Fruit fly (Drosophila melanogaster) whole organism, embryonic: ENCODE results near the gene CG31344.

Experiments
- Bteb2 ChIP-seq: fragments of 200-800 bp; sonication (Bioruptor generic); optimal IDR thresholded peaks from 2 replicates; lab custom pipeline; 2016; ENCODE audit warnings: missing biosample characterization, missing genetic modification characterization
- CG10147 ChIP-seq: fragments of 200-800 bp; sonication (Bioruptor generic); optimal IDR thresholded peaks from 2 replicates; lab custom pipeline; 2019; ENCODE audit warnings: missing biosample characterization, mild to moderate bottlenecking, missing genetic modification characterization, moderate library complexity
- CG11560 ChIP-seq: fragments of 200-800 bp; sonication (Bioruptor generic); IDR thresholded peaks from 3 replicates; pipeline ENCODE4 v1.3.6; 2022; ENCODE audit warnings: missing biosample characterization, missing genetic modification characterization
- CG15073 ChIP-seq: fragments of 200-800 bp; sonication (Bioruptor generic); optimal IDR thresholded peaks from 2 replicates; lab custom pipeline; 2016; ENCODE audit warnings: missing biosample characterization, missing genetic modification characterization
- CG15514 ChIP-seq: fragments of 200-800 bp; sonication (Bioruptor generic); optimal IDR thresholded peaks from 3 replicates; lab custom pipeline; 2017; ENCODE audit warnings: missing biosample characterization, missing genetic modification characterization, mild to moderate bottlenecking, moderate library complexity, missing genetic modification reagents
- CG16815 ChIP-seq: fragments of 200-800 bp; sonication (Bioruptor generic); optimal IDR thresholded peaks from 3 replicates; lab custom pipeline; 2017; ENCODE audit warnings: missing biosample characterization, mild to moderate bottlenecking, missing genetic modification characterization
- CG16863 ChIP-seq: fragments of 200-800 bp; sonication (Bioruptor generic); optimal IDR thresholded peaks from 3 replicates; lab custom pipeline; 2016; ENCODE audit warnings: missing biosample characterization, missing genetic modification characterization
- CG18011 ChIP-seq: fragments of 200-800 bp; sonication (Bioruptor generic); optimal IDR thresholded peaks from 2 replicates; lab custom pipeline; 2017; ENCODE audit warnings: missing biosample characterization, missing genetic modification characterization, mild to moderate bottlenecking, moderate library complexity, missing genotype
- CG18764 ChIP-seq: fragments of 200-800 bp; sonication (Bioruptor generic); optimal IDR thresholded peaks from 3 replicates; lab custom pipeline; 2016; ENCODE audit warnings: missing biosample characterization, missing genetic modification characterization
- CG2129 ChIP-seq: fragments of 200-800 bp; sonication (Bioruptor generic); IDR thresholded peaks from 2 replicates; pipeline ENCODE4 v1.3.6; 2022; ENCODE audit warnings: missing biosample characterization, missing genetic modification characterization; ENCODE audit not compliant: partially characterized antibody
- CG2889 ChIP-seq: fragments of 200-800 bp; sonication (Bioruptor generic); IDR thresholded peaks from 3 replicates; pipeline ENCODE4 v1.3.6; 2022; ENCODE audit warnings: missing biosample characterization, missing genetic modification characterization
- CG32767 ChIP-seq: fragments of 200-800 bp; sonication (Bioruptor generic); IDR thresholded peaks from 2 replicates; pipeline ENCODE4 v1.3.6; 2022; ENCODE audit warnings: missing biosample characterization, missing genetic modification characterization
- CG33213 ChIP-seq: fragments of 200-800 bp; sonication (Bioruptor generic); optimal IDR thresholded peaks from 3 replicates; lab custom pipeline; 2016; ENCODE audit warnings: missing biosample characterization, missing genetic modification characterization
- CG3995 ChIP-seq: fragments of 200-800 bp; sonication (Bioruptor generic); optimal IDR thresholded peaks from 3 replicates; lab custom pipeline; 2016; ENCODE audit warnings: missing biosample characterization, missing genetic modification characterization
- CG6654 ChIP-seq: fragments of 200-800 bp; sonication (Bioruptor generic); optimal IDR thresholded peaks from 2 replicates; lab custom pipeline; 2017; ENCODE audit warnings: missing biosample characterization, mild to moderate bottlenecking, missing genetic modification characterization
- CG7357 ChIP-seq: fragments of 200-800 bp; sonication (Bioruptor generic); IDR thresholded peaks from 3 replicates; pipeline ENCODE4 v1.3.6; 2022; ENCODE audit warnings: missing biosample characterization, missing genetic modification characterization
- CG7372 ChIP-seq: fragments of 200-800 bp; sonication (Bioruptor generic); IDR thresholded peaks from 2 replicates; pipeline ENCODE4 v1.3.6; 2022; ENCODE audit warnings: missing biosample characterization, missing genetic modification characterization
- CG7556 ChIP-seq: fragments of 200-800 bp; sonication (Bioruptor generic); optimal IDR thresholded peaks from 2 replicates; lab custom pipeline; 2017; ENCODE audit warnings: missing biosample characterization, mild to moderate bottlenecking, missing genetic modification characterization
- CG8290 ChIP-seq, 3 experiments: fragments of 200-800 bp; sonication (Bioruptor generic); optimal IDR thresholded peaks; 2 replicates each; lab custom pipeline; 2016 to 2019; ENCODE audit warnings: missing biosample characterization in 3 of 3, missing genetic modification characterization in 3 of 3, mild to moderate bottlenecking in 2 of 3, moderate library complexity in 1 of 3
- CHES-1-like ChIP-seq: fragments of 200-800 bp; sonication (Bioruptor generic); optimal IDR thresholded peaks from 2 replicates; lab custom pipeline; 2016; ENCODE audit warnings: missing biosample characterization, missing genetic modification characterization
- CTCF ChIP-seq: fragments of 200-800 bp; sonication (Bioruptor generic); optimal IDR thresholded peaks from 2 replicates; lab custom pipeline; 2017; ENCODE audit warnings: missing biosample characterization, mild to moderate bottlenecking, missing genetic modification characterization, moderate library complexity
- D19B ChIP-seq: fragments of 200-800 bp; sonication (Bioruptor generic); optimal IDR thresholded peaks from 2 replicates; lab custom pipeline; 2017; ENCODE audit warnings: missing biosample characterization, mild to moderate bottlenecking, missing genetic modification characterization
- Doc2 ChIP-seq: fragments of 200-800 bp; sonication (Bioruptor generic); IDR thresholded peaks from 2 replicates; pipeline ENCODE4 v1.3.6; 2022; ENCODE audit warnings: missing biosample characterization, missing genetic modification characterization
- HLH4C ChIP-seq: fragments of 200-800 bp; sonication (Bioruptor generic); IDR thresholded peaks from 3 replicates; pipeline ENCODE4 v1.3.6; 2022; ENCODE audit warnings: missing biosample characterization, missing genetic modification characterization; ENCODE audit not compliant: partially characterized antibody
- Hr3 ChIP-seq: fragments of 200-800 bp; sonication (Bioruptor generic); optimal IDR thresholded peaks from 3 replicates; lab custom pipeline; 2016; ENCODE audit warnings: missing biosample characterization, missing genetic modification characterization
- Lpt ChIP-seq: fragments of >200 bp; optimal IDR thresholded peaks from 2 replicates; lab custom pipeline; 2018; ENCODE audit warnings: missing biosample characterization, missing genetic modification characterization
- Neu2 ChIP-seq: fragments of 200-800 bp; sonication (Bioruptor generic); optimal IDR thresholded peaks from 3 replicates; lab custom pipeline; 2016; ENCODE audit warnings: missing biosample characterization, missing genetic modification characterization, borderline replicate concordance
- Nf-YA ChIP-seq: fragments of 200-800 bp; sonication (Bioruptor generic); IDR thresholded peaks from 2 replicates; pipeline ENCODE4 v1.3.6; 2022; ENCODE audit warnings: missing biosample characterization, missing genetic modification characterization
- Nf-YB ChIP-seq: fragments of 200-800 bp; sonication (Bioruptor generic); optimal IDR thresholded peaks from 3 replicates; lab custom pipeline; 2019; ENCODE audit warnings: missing biosample characterization, mild to moderate bottlenecking, missing genetic modification characterization, moderate library complexity
- Nf-YC ChIP-seq: fragments of 200-800 bp; optimal IDR thresholded peaks from 3 replicates; lab custom pipeline; 2019; ENCODE audit warnings: missing biosample characterization, mild to moderate bottlenecking, missing genetic modification characterization, moderate library complexity
- Six4 ChIP-seq: fragments of 200-800 bp; sonication (Bioruptor generic); optimal IDR thresholded peaks from 2 replicates; lab custom pipeline; 2016; ENCODE audit warnings: missing biosample characterization, missing genetic modification characterization
- TFAM ChIP-seq: fragments of 200-800 bp; sonication (Bioruptor generic); optimal IDR thresholded peaks from 2 replicates; lab custom pipeline; 2017; ENCODE audit warnings: missing biosample characterization, missing genetic modification characterization, inconsistent platforms
- Usf ChIP-seq: fragments of 200-800 bp; sonication (Bioruptor generic); optimal IDR thresholded peaks from 2 replicates; lab custom pipeline; 2017; ENCODE audit warnings: missing genotype, missing biosample characterization, missing genetic modification characterization
- Vsx1 ChIP-seq: fragments of 200-800 bp; sonication (Bioruptor generic); optimal IDR thresholded peaks from 2 replicates; lab custom pipeline; 2017; ENCODE audit warnings: missing biosample characterization, mild to moderate bottlenecking, missing genetic modification characterization, missing genetic modification reagents
- YL-1 ChIP-seq: fragments of 200-800 bp; sonication (Bioruptor generic); optimal IDR thresholded peaks from 3 replicates; lab custom pipeline; 2017; ENCODE audit warnings: missing biosample characterization, mild to moderate bottlenecking, missing genetic modification characterization
- emc ChIP-seq: fragments of 200-800 bp; sonication (Bioruptor generic); optimal IDR thresholded peaks from 2 replicates; lab custom pipeline; 2016; ENCODE audit warnings: missing biosample characterization, missing genetic modification characterization
- ems ChIP-seq: fragments of 200-800 bp; sonication (Bioruptor generic); optimal IDR thresholded peaks from 3 replicates; lab custom pipeline; 2016; ENCODE audit warnings: missing biosample characterization, missing genetic modification characterization
- ewg ChIP-seq: fragments of 200-800 bp; sonication (Bioruptor generic); optimal IDR thresholded peaks from 3 replicates; lab custom pipeline; 2017; ENCODE audit warnings: mild to moderate bottlenecking, missing biosample characterization, missing genetic modification reagents, missing genetic modification characterization
- eyg ChIP-seq: fragments of 200-800 bp; sonication (Bioruptor generic); optimal IDR thresholded peaks from 3 replicates; lab custom pipeline; 2016; ENCODE audit warnings: missing biosample characterization, missing genetic modification characterization
- gfzf ChIP-seq: fragments of 200-800 bp; sonication (Bioruptor generic); optimal IDR thresholded peaks from 2 replicates; lab custom pipeline; 2016; ENCODE audit warnings: missing biosample characterization, mild to moderate bottlenecking, missing genetic modification characterization, moderate library complexity
- grau ChIP-seq: fragments of 200-800 bp; optimal IDR thresholded peaks from 3 replicates; lab custom pipeline; 2019; ENCODE audit warnings: missing biosample characterization, mild to moderate bottlenecking, missing genetic modification characterization, moderate library complexity
- ken ChIP-seq: fragments of 200-800 bp; sonication (Bioruptor generic); IDR thresholded peaks from 3 replicates; pipeline ENCODE4 v1.3.6; 2022; ENCODE audit warnings: missing biosample characterization, missing genetic modification characterization
- mam ChIP-seq: fragments of 200-800 bp; sonication (Bioruptor generic); optimal IDR thresholded peaks from 3 replicates; lab custom pipeline; 2016; ENCODE audit warnings: missing biosample characterization, missing genetic modification characterization
- nerfin-1 ChIP-seq: fragments of 200-800 bp; sonication (Bioruptor generic); optimal IDR thresholded peaks from 3 replicates; lab custom pipeline; 2019; ENCODE audit warnings: missing biosample characterization, mild to moderate bottlenecking, missing genetic modification characterization, moderate library complexity
- pb ChIP-seq: fragments of 200-800 bp; sonication (Bioruptor generic); optimal IDR thresholded peaks from 3 replicates; lab custom pipeline; 2016; ENCODE audit warnings: missing biosample characterization, missing genetic modification characterization
- pfk ChIP-seq: fragments of 200-800 bp; sonication (Bioruptor generic); optimal IDR thresholded peaks from 2 replicates; lab custom pipeline; 2018; ENCODE audit warnings: missing biosample characterization, mild to moderate bottlenecking, missing genetic modification characterization, moderate library complexity
- pho ChIP-seq: fragments of 200-800 bp; sonication (Bioruptor generic); optimal IDR thresholded peaks from 2 replicates; lab custom pipeline; 2016; ENCODE audit warnings: missing biosample characterization, missing genetic modification characterization
- sob ChIP-seq: fragments of 200-800 bp; sonication (Bioruptor generic); IDR thresholded peaks from 2 replicates; pipeline ENCODE4 v1.3.6; 2022; ENCODE audit warnings: missing biosample characterization, missing genetic modification characterization
- trh ChIP-seq: fragments of 200-800 bp; sonication (Bioruptor generic); optimal IDR thresholded peaks from 2 replicates; lab custom pipeline; 2016; ENCODE audit warnings: missing biosample characterization, missing genetic modification characterization

The CG31344 gene

DNA sequence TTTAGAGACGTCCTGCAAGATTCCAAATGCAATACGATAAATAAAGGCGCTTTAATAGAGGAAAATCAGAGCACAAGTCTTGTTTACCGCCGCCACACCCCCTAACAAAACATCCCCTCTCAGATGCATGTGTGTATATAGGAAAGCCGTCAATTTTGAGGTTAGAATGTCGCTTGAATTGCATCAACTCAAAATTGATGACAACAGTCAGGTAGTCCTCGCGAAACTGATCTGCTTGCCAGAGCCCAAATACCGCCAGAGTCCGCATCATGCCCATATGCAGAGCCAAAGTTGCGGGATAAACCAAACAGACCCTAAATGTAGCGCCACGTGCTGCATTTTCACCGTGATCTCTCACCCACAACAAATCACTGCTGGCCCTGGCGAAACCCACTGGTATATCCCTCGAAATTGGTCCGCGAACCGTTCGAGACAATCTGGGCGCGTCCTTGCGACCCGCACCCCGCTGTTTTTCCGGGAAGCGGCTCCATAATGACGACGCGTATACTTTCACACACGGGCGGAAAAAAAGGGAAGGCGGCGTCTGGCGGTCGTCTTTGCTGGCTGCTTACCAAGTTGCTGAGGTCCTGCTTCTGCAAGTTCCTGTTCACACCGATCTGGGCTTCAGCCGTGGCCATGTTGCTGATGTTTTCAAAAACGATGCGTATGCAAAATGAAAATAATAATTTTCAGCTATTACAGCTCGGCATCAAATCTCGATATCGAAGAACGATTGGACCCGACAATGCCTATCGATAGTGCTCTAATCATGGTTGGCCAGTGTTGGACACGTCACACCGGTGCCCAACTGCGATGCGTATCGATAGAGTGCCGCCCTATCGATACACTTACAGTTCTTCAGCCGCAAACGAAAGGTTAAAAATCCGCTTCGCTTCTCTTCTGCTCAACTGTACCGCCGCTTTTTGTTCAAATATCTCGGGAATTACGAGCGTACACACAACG lies 37.9 kb upstream of the CG31344 start, which contains the start of the genes eIF2gamma and Set (continued):
- no peak for TF ChIP-seq Bteb2 (GFP tag; lab: Kevin White, UChicago)
- 0 out of 2 replicates have a peak, but pooled peaks have one; percentile 44 for TF ChIP-seq CG32767
- TF ChIP-seq nerfin-1 (tag; lab: Kevin White, UChicago) = peak; percentile 58
- peak; percentile 78 for TF ChIP-seq CG3995 (GFP tag; lab: Kevin White, UChicago)
- TF ChIP-seq D19B (GFP tag; lab: Kevin White, UChicago) = no peak
- no peak for TF ChIP-seq pb
- TF ChIP-seq pfk (GFP tag; lab: Kevin White, UChicago) = no peak
- no peak for TF ChIP-seq Vsx1
- no peak for TF ChIP-seq Lpt (GFP tag; lab: Kevin White, UChicago)
- no peak for TF ChIP-seq ewg (GFP tag; lab: Kevin White, UChicago)
- no peak for TF ChIP-seq CG10147 (GFP tag; lab: Kevin White, UChicago)
- TF ChIP-seq CG6654 (GFP tag; lab: Kevin White, UChicago) = no peak
- no peak for TF ChIP-seq CG7556 (GFP tag; lab: Kevin White, UChicago)
- peak; percentile 17 for TF ChIP-seq ems (GFP tag; lab: Kevin White, UChicago)
- TF ChIP-seq CG15514 (GFP tag; lab: Kevin White, UChicago) = peak; percentile 80
- TF ChIP-seq trh (GFP tag; lab: Kevin White, UChicago) = no peak
- TF ChIP-seq CG16815 = no peak
- no peak for TF ChIP-seq Nf-YA
- TF ChIP-seq HLH4C (GFP tag; lab: Robert Waterston, UW) = peak; percentile 98
- peak; percentile 19 for TF ChIP-seq eyg
- no peak for TF ChIP-seq CG11560 (tag; lab: Robert Waterston, UW)
- no peak for TF ChIP-seq Nf-YC
- no peak for TF ChIP-seq Six4
- TF ChIP-seq gfzf (GFP tag; lab: Kevin White, UChicago) = peak; percentile 22
- TF ChIP-seq CG15073 (GFP tag; lab: Kevin White, UChicago) = no peak
- no peak for TF ChIP-seq grau
- no peak for TF ChIP-seq CG18011 (GFP tag; lab: Kevin White, UChicago)
- TF ChIP-seq CG8290 (GFP tag; optimal IDR thresholded peaks at IDR 0.05; lab: Kevin White, UChicago) = no peak
- no peak for TF ChIP-seq CG8290 (tag; optimal IDR thresholded peaks at IDR 0.05; lab: Kevin White, UChicago)
- no peak for TF ChIP-seq CG16863
- TF ChIP-seq emc = no peak
- no peak for TF ChIP-seq ken (GFP tag; lab: Robert Waterston, UW)
- no peak for TF ChIP-seq CTCF
- TF ChIP-seq CG7357 (GFP tag; lab: Robert Waterston, UW) = no peak
- TF ChIP-seq Usf = no peak
- TF ChIP-seq Neu2 (GFP tag; lab: Kevin White, UChicago) = no peak
- peak; percentile 3 for TF ChIP-seq CG33213
- no peak for TF ChIP-seq Hr3
- TF ChIP-seq YL-1 = peak; percentile 51
- TF ChIP-seq sob (GFP tag; lab: Robert Waterston, UW) = peak; percentile 82
- TF ChIP-seq CG2889 = no peak
- TF ChIP-seq CG7372 = no peak
- peak; percentile 88 for TF ChIP-seq CG2129
- no peak for TF ChIP-seq Doc2 (GFP tag; lab: Robert Waterston, UW)
- TF ChIP-seq CHES-1-like (GFP tag; lab: Kevin White, UChicago) = peak; percentile 43
- no peak for TF ChIP-seq pho (GFP tag; lab: Kevin White, UChicago)
- no peak for TF ChIP-seq CG18764 (GFP tag; lab: Kevin White, UChicago)
- TF ChIP-seq Nf-YB (GFP tag; lab: Kevin White, UChicago) = no peak
- peak; percentile 58 for TF ChIP-seq mam
- TF ChIP-seq TFAM = no peak
